Worm (Caenorhabditis elegans): ENCODE results near the gene str-231.

DNA sequence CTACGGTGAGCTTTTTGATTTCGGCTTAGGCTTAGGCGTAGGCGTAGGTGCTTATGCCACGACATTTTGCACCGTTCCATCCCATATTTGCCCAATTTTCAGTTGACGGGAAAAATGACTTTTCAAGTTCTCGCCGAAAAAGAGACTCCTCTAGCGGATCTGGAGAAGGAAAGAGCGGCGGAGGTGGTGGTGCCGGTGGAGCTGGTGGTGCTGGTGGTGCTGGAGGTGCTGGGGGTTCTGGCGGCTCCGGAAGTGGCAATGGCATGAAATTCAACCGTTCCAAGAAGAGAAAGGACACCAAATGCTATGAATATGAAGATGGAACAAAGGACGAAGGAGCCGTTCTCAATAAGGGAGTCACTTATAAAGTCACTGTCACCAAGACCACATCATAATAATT, 39.6 kb upstream of the str-231 start:
- TF ChIP-seq ceh-82 (tag; optimal IDR thresholded peaks at IDR 0.05), result no peak
- no peak for TF ChIP-seq dmd-4 (tag; optimal IDR thresholded peaks at IDR 0.05)
- no peak for TF ChIP-seq ama-1 (optimal IDR thresholded peaks at IDR 0.05)
- TF ChIP-seq ZK546.5 (tag; optimal IDR thresholded peaks at IDR 0.05), result no peak
- no peak for TF ChIP-seq lsy-2 (tag; optimal IDR thresholded peaks at IDR 0.05)

Measured in whole organism, L2 larva.